Worm (Caenorhabditis elegans) whole organism, L4 larva: ENCODE measurements around the gene dct-1.

Source experiments
- D1046.2 ChIP-seq: fragments of 200-800 bp; sonication (Bioruptor generic); IDR thresholded peaks from 2 replicates; pipeline ENCODE4 v1.3.6; 2022; ENCODE audit warnings: missing genetic modification characterization, missing compliant biosample characterization
- F10B5.3 ChIP-seq: sonication (generic microtip); optimal IDR thresholded peaks from 2 replicates; lab custom pipeline; 2016; ENCODE audit warnings: mild to moderate bottlenecking, missing genetic modification characterization, missing compliant biosample characterization
- F37D6.2 ChIP-seq: sonication (generic microtip); optimal IDR thresholded peaks from 2 replicates; lab custom pipeline; 2016; ENCODE audit warnings: mild to moderate bottlenecking, missing genetic modification characterization, missing compliant biosample characterization
- F44E2.7 ChIP-seq: fragments of 200-800 bp; sonication (Bioruptor generic); IDR thresholded peaks from 2 replicates; pipeline ENCODE4 v2.1.2; 2022; ENCODE audit warnings: missing genetic modification characterization, missing compliant biosample characterization
- F49E8.2 ChIP-seq: sonication (generic microtip); optimal IDR thresholded peaks from 2 replicates; lab custom pipeline; 2016; ENCODE audit warnings: missing compliant biosample characterization, mild to moderate bottlenecking, missing genetic modification characterization, borderline replicate concordance
- T20F7.1 ChIP-seq: fragments of 200-800 bp; sonication (Bioruptor generic); optimal IDR thresholded peaks from 2 replicates; lab custom pipeline; 2018; ENCODE audit warnings: mild to moderate bottlenecking, missing genetic modification characterization, missing compliant biosample characterization
- T26A8.4 ChIP-seq: fragments of 200-800 bp; sonication (Bioruptor generic); IDR thresholded peaks from 2 replicates; pipeline ENCODE4 v1.3.6; 2022; ENCODE audit warnings: missing genetic modification characterization, missing compliant biosample characterization
- Y48G9A.11 ChIP-seq: fragments of 200-800 bp; sonication (Bioruptor generic); IDR thresholded peaks from 2 replicates; pipeline ENCODE4 v1.3.6; 2022; ENCODE audit warnings: missing genetic modification reagents, missing genetic modification characterization, missing compliant biosample characterization
- Y5F2A.4 ChIP-seq: fragments of 200-800 bp; sonication (Bioruptor generic); optimal IDR thresholded peaks from 2 replicates; lab custom pipeline; 2018; ENCODE audit warnings: mild to moderate bottlenecking, missing genetic modification characterization, missing compliant biosample characterization
- ZK337.2 ChIP-seq: fragments of 200-800 bp; sonication (Bioruptor generic); IDR thresholded peaks from 2 replicates; pipeline ENCODE4 v1.3.6; 2022; ENCODE audit warnings: missing genetic modification reagents, missing genetic modification characterization, missing compliant biosample characterization
- ZK546.5 ChIP-seq, 2 experiments: sonication (generic microtip); optimal IDR thresholded peaks; 2 replicates each; lab custom pipeline; 2017; ENCODE audit warnings: missing biosample characterization in 2 of 2, missing genetic modification characterization in 2 of 2
- aha-1 ChIP-seq: fragments of 150-350 bp; peaks from one replicate; lab custom pipeline; 2014; ENCODE audit warnings: missing biosample characterization, missing genetic modification characterization
- ama-1 ChIP-seq: fragments of 150-350 bp; optimal IDR thresholded peaks from 2 replicates; lab custom pipeline; 2014; ENCODE audit warnings: inconsistent platforms, mixed read lengths
- arid-1 ChIP-seq: fragments of 200-800 bp; sonication (Bioruptor generic); conservative IDR thresholded peaks from 2 replicates; pipeline ENCODE4 v1.3.6; 2022; ENCODE audit warnings: missing genetic modification reagents, missing genetic modification characterization, missing compliant biosample characterization
- ceh-20 ChIP-seq: fragments of 200-800 bp; sonication (Bioruptor generic); IDR thresholded peaks from 2 replicates; pipeline ENCODE4 v1.3.6; 2022; ENCODE audit warnings: missing genetic modification reagents, missing genetic modification characterization, missing compliant biosample characterization
- ceh-32 ChIP-seq: sonication (generic microtip); optimal IDR thresholded peaks from 2 replicates; lab custom pipeline; 2016; ENCODE audit warnings: mild to moderate bottlenecking, missing genetic modification characterization, missing compliant biosample characterization; ENCODE audit not compliant: poor library complexity
- ceh-62 ChIP-seq: sonication (generic microtip); optimal IDR thresholded peaks from 2 replicates; lab custom pipeline; 2017; ENCODE audit warnings: missing biosample characterization, missing genetic modification characterization
- ces-1 ChIP-seq: fragments of 150-350 bp; sonication (generic microtip); optimal IDR thresholded peaks from 4 replicates; lab custom pipeline; 2014; ENCODE audit warnings: missing biosample characterization, missing genetic modification reagents, missing genetic modification characterization
- cey-2 ChIP-seq: sonication (generic microtip); optimal IDR thresholded peaks from 3 replicates; lab custom pipeline; 2017; ENCODE audit warnings: missing genetic modification characterization, mild to moderate bottlenecking, missing compliant biosample characterization, antibody characterized with exemption, borderline replicate concordance; ENCODE audit not compliant: insufficient read depth
- daf-16 ChIP-seq, 3 experiments: sonication (generic microtip); optimal IDR thresholded peaks; 2 replicates each; lab custom pipeline; 2016 to 2017; ENCODE audit warnings: missing genetic modification characterization in 3 of 3, missing genetic modification reagents in 3 of 3, mild to moderate bottlenecking in 2 of 3, missing compliant biosample characterization in 2 of 3, missing biosample characterization in 1 of 3, moderate library complexity in 1 of 3
- dpl-1 ChIP-seq: fragments of 150-350 bp; optimal IDR thresholded peaks from 2 replicates; lab custom pipeline; 2014; ENCODE audit warnings: missing biosample characterization, missing genetic modification reagents, missing genetic modification characterization
- duxl-1 ChIP-seq: sonication (generic microtip); optimal IDR thresholded peaks from 2 replicates; lab custom pipeline; 2016; ENCODE audit warnings: mild to moderate bottlenecking, missing genetic modification characterization, moderate library complexity, missing compliant biosample characterization; ENCODE audit not compliant: poor library complexity
- dve-1 ChIP-seq: sonication (generic microtip); optimal IDR thresholded peaks from 2 replicates; lab custom pipeline; 2017; ENCODE audit warnings: antibody characterized with exemption, mild to moderate bottlenecking, missing genetic modification characterization, missing compliant biosample characterization; ENCODE audit not compliant: insufficient read depth
- egl-27 ChIP-seq: sonication (generic microtip); optimal IDR thresholded peaks from 3 replicates; lab custom pipeline; 2017; ENCODE audit warnings: missing biosample characterization, missing genetic modification reagents, missing genetic modification characterization
- fkh-10 ChIP-seq: fragments of 150-350 bp; optimal IDR thresholded peaks from 2 replicates; lab custom pipeline; 2014; ENCODE audit warnings: missing biosample characterization, missing genetic modification reagents, missing genetic modification characterization
- gei-8 ChIP-seq: fragments of 200-800 bp; sonication (Bioruptor generic); optimal IDR thresholded peaks from 2 replicates; lab custom pipeline; 2018; ENCODE audit warnings: mild to moderate bottlenecking, missing genetic modification characterization, missing compliant biosample characterization
- hlh-11 ChIP-seq: fragments of 200-800 bp; sonication (Bioruptor generic); optimal IDR thresholded peaks from 2 replicates; lab custom pipeline; 2018; ENCODE audit warnings: mild to moderate bottlenecking, missing genetic modification characterization, missing compliant biosample characterization
- hlh-30 ChIP-seq: sonication (generic microtip); optimal IDR thresholded peaks from 2 replicates; lab custom pipeline; 2017; ENCODE audit warnings: antibody characterized with exemption, mild to moderate bottlenecking, missing genetic modification characterization, missing compliant biosample characterization; ENCODE audit not compliant: insufficient read depth
- hmg-1.1 ChIP-seq: fragments of 200-800 bp; sonication (Bioruptor generic); IDR thresholded peaks from 2 replicates; pipeline ENCODE4 v1.3.6; 2022; ENCODE audit warnings: missing genetic modification reagents, missing genetic modification characterization, missing compliant biosample characterization
- jun-1 ChIP-seq: fragments of 150-350 bp; optimal IDR thresholded peaks from 2 replicates; lab custom pipeline; 2014; ENCODE audit warnings: missing biosample characterization, missing genetic modification reagents, missing genetic modification characterization
- lin-39 ChIP-seq: fragments of 150-350 bp; optimal IDR thresholded peaks from 2 replicates; lab custom pipeline; 2014; ENCODE audit warnings: missing biosample characterization, missing genetic modification reagents, missing genetic modification characterization
- lsy-2 ChIP-seq, 2 experiments: fragments of 150-350 bp in 1 of 2; sonication (generic microtip) in 1 of 2; optimal IDR thresholded peaks; 2 replicates each; lab custom pipeline; 2014 to 2017; ENCODE audit warnings: missing biosample characterization in 2 of 2, missing genetic modification characterization in 2 of 2
- madf-5 ChIP-seq, 2 experiments: fragments of 200-800 bp; sonication (Bioruptor generic); IDR thresholded peaks; 2 replicates each; pipeline ENCODE4 v1.3.6; 2022; ENCODE audit warnings: missing compliant biosample characterization in 2 of 2, missing genetic modification characterization in 2 of 2
- madf-9 ChIP-seq: fragments of 200-800 bp; sonication (Bioruptor generic); conservative IDR thresholded peaks from 2 replicates; pipeline ENCODE4 v1.3.6; 2022; ENCODE audit warnings: missing genetic modification reagents, missing genetic modification characterization, missing compliant biosample characterization
- mdl-1 ChIP-seq, 2 experiments: fragments of 150-350 bp in 1 of 2; sonication (generic microtip) in 1 of 2; optimal IDR thresholded peaks; 2 replicates each; lab custom pipeline; 2014 to 2017; ENCODE audit warnings: missing biosample characterization in 2 of 2, missing genetic modification characterization in 2 of 2
- mdt-29 ChIP-seq: fragments of 200-800 bp; sonication (Bioruptor generic); IDR thresholded peaks from 2 replicates; pipeline ENCODE4 v1.3.6; 2022; ENCODE audit warnings: missing genetic modification reagents, missing genetic modification characterization, missing compliant biosample characterization
- mes-2 ChIP-seq: sonication (generic microtip); optimal IDR thresholded peaks from 2 replicates; lab custom pipeline; 2016; ENCODE audit warnings: missing genotype, mild to moderate bottlenecking, missing genetic modification characterization, missing compliant biosample characterization; ENCODE audit not compliant: poor library complexity, severe bottlenecking
- mxl-2 ChIP-seq: fragments of 200-800 bp; sonication (Bioruptor generic); conservative IDR thresholded peaks from 2 replicates; pipeline ENCODE4 v1.3.6; 2022; ENCODE audit warnings: missing genetic modification reagents, missing genetic modification characterization, missing compliant biosample characterization
- nhr-11 ChIP-seq: fragments of 150-350 bp; optimal IDR thresholded peaks from 2 replicates; lab custom pipeline; 2014; ENCODE audit warnings: missing biosample characterization, missing genetic modification characterization
- nhr-25 ChIP-seq: sonication (generic microtip); optimal IDR thresholded peaks from 2 replicates; lab custom pipeline; 2017; ENCODE audit warnings: missing genetic modification characterization, mild to moderate bottlenecking, missing compliant biosample characterization, antibody characterized with exemption, moderate library complexity, borderline replicate concordance; ENCODE audit not compliant: insufficient read depth
- nhr-28 ChIP-seq: fragments of 150-350 bp; optimal IDR thresholded peaks from 2 replicates; lab custom pipeline; 2014; ENCODE audit warnings: missing biosample characterization, missing genetic modification characterization
- nhr-41 ChIP-seq: fragments of 200-800 bp; sonication (Bioruptor generic); IDR thresholded peaks from 2 replicates; pipeline ENCODE4 v1.3.6; 2022; ENCODE audit warnings: missing genetic modification reagents, missing genetic modification characterization, missing compliant biosample characterization
- nhr-6 ChIP-seq: fragments of 150-350 bp; optimal IDR thresholded peaks from 2 replicates; lab custom pipeline; 2014; ENCODE audit warnings: missing biosample characterization, missing genetic modification characterization
- pqm-1 ChIP-seq: sonication (generic microtip); optimal IDR thresholded peaks from 2 replicates; lab custom pipeline; 2017; ENCODE audit warnings: missing biosample characterization, missing genetic modification characterization
- rbr-2 ChIP-seq: sonication (generic microtip); optimal IDR thresholded peaks from 2 replicates; lab custom pipeline; 2016; ENCODE audit warnings: missing genotype, missing genetic modification characterization, missing compliant biosample characterization
- set-16 ChIP-seq: fragments of 200-800 bp; sonication (Bioruptor generic); IDR thresholded peaks from 2 replicates; pipeline ENCODE4 v1.3.6; 2022; ENCODE audit warnings: missing genetic modification reagents, missing genetic modification characterization, missing compliant biosample characterization
- snpc-1.2 ChIP-seq: fragments of 200-800 bp; sonication (Bioruptor generic); IDR thresholded peaks from 2 replicates; pipeline ENCODE4 v1.3.6; 2022; ENCODE audit warnings: missing genetic modification reagents, missing genetic modification characterization, missing compliant biosample characterization
- zfp-3 ChIP-seq: fragments of 200-800 bp; sonication (Bioruptor generic); conservative IDR thresholded peaks from 2 replicates; pipeline ENCODE4 v1.3.6; 2022; ENCODE audit warnings: missing genetic modification reagents, missing genetic modification characterization, missing compliant biosample characterization
- zip-11 ChIP-seq: fragments of 200-800 bp; sonication (Bioruptor generic); IDR thresholded peaks from 2 replicates; pipeline ENCODE4 v1.3.6; 2022; ENCODE audit warnings: missing genetic modification characterization, missing compliant biosample characterization
- zip-2 ChIP-seq: fragments of 150-350 bp; optimal IDR thresholded peaks from 2 replicates; lab custom pipeline; 2014; ENCODE audit warnings: missing biosample characterization, missing genetic modification characterization

Gene dct-1

DNA sequence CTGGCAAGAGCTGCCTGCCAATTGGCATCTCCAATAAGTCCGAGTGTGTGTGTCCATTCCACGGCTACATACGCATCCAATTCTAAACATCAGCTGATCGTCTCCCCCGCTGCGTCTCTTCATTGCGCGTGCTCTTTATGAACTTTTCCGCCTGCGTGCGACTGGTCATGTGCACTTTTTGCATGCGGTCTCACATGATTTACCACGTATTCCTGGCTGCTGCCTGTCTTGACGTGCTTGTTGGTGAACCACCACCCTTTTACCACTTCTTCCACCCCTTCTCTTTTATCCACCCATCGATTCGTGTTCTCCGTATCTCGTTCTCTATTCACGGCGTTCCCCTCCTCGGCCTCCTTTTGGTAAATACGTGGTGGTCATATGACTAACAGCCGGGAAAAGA, 2.6 kb upstream of the dct-1 start (continued):
- TF ChIP-seq ZK337.2 (GFP tag; lab: Robert Waterston, UW) (no peak), egl-27 (tag; lab: Kevin White, UChicago) (no peak), madf-9 (GFP tag; lab: Robert Waterston, UW) (0 out of 2 replicates have a peak, but pooled peaks have one; percentile 48), hmg-1.1 (GFP tag; lab: Robert Waterston, UW) (peak; percentile 90), cey-2 (tag; lab: Kevin White, UChicago) (no peak), hlh-11 (tag; lab: Kevin White, UChicago) (peak; percentile 98), T26A8.4 (GFP tag; lab: Robert Waterston, UW) (peak; percentile 64; the same call in 1 of the 2 replicates), ZK546.5 (tag; optimal IDR thresholded peaks at IDR 0.05; lab: Kevin White, UChicago) (no peak), mdl-1 (tag; optimal IDR thresholded peaks at IDR 0.05; lab: Kevin White, UChicago) (peak; percentile 52 to 85), zip-11 (GFP tag; lab: Robert Waterston, UW) (no peak), nhr-11 (tag; lab: Kevin White, UChicago) (peak; percentile 83), Y5F2A.4 (no peak), ceh-62 (no peak), gei-8 (GFP tag; lab: Kevin White, UChicago) (peak; percentile 67), lsy-2 (tag; optimal IDR thresholded peaks at IDR 0.05; lab: Kevin White, UChicago) (peak in 1 of 2 experiments; percentile 80), mes-2 (tag; lab: Kevin White, UChicago) (peak; percentile 58), F37D6.2 (peak; percentile 80), madf-5 (GFP tag; IDR thresholded peaks at IDR 0.05; lab: Robert Waterston, UW) (no peak), arid-1 (GFP tag; lab: Robert Waterston, UW) (no peak), zfp-3 (GFP tag; lab: Robert Waterston, UW) (no peak), mdt-29 (GFP tag; lab: Robert Waterston, UW) (peak; percentile 88), nhr-41 (no peak), ces-1 (GFP tag; lab: Kevin White, UChicago) (no peak), nhr-25 (tag; lab: Kevin White, UChicago) (no peak), nhr-6 (tag; lab: Kevin White, UChicago) (no peak), daf-16 (GFP tag; optimal IDR thresholded peaks at IDR 0.05; lab: Kevin White, UChicago) (no peak), daf-16 (tag; optimal IDR thresholded peaks at IDR 0.05; lab: Kevin White, UChicago) (no peak), lin-39 (tag; lab: Kevin White, UChicago) (no peak), nhr-28 (peak; percentile 63), ceh-32 (tag; lab: Kevin White, UChicago) (peak; percentile 56), dpl-1 (GFP tag; lab: Kevin White, UChicago) (peak; percentile 38), duxl-1 (tag; lab: Kevin White, UChicago) (no peak), F44E2.7 (no peak), F10B5.3 (tag; lab: Kevin White, UChicago) (no peak), set-16 (GFP tag; lab: Robert Waterston, UW) (peak; percentile 83), ama-1 (lab: Kevin White, UChicago) (no peak), F49E8.2 (tag; lab: Kevin White, UChicago) (no peak), fkh-10 (peak; percentile 49), rbr-2 (tag; lab: Kevin White, UChicago) (peak; percentile 83), snpc-1.2 (GFP tag; lab: Robert Waterston, UW) (no peak), D1046.2 (GFP tag; lab: Robert Waterston, UW) (0 out of 2 replicates have a peak, but pooled peaks have one; percentile 37), jun-1 (tag; lab: Kevin White, UChicago) (no peak), pqm-1 (no peak), zip-2 (tag; lab: Kevin White, UChicago) (no peak), ceh-20 (GFP tag; lab: Robert Waterston, UW) (peak; percentile 85), Y48G9A.11 (GFP tag; lab: Robert Waterston, UW) (no peak), dve-1 (tag; lab: Kevin White, UChicago) (peak; percentile 46), T20F7.1 (no peak), hlh-30 (tag; lab: Kevin White, UChicago) (peak; percentile 99), mxl-2 (GFP tag; lab: Robert Waterston, UW) (no peak), aha-1 (tag; lab: Kevin White, UChicago) (peak; percentile 99)
